Worm (Caenorhabditis elegans) whole organism, mixed stage, embryonic: ENCODE results near the gene T25E4.2.
A peak's percentile ranks its signal among the peaks of the same experiment; 100 is the strongest.

Experiments
- M03D4.4 ChIP-seq: sonication (generic microtip); optimal IDR thresholded peaks from 2 replicates; lab custom pipeline; 2017; ENCODE audit warnings: mild to moderate bottlenecking, missing genetic modification characterization, missing compliant biosample characterization
- bed-3 ChIP-seq: fragments of 200-800 bp; sonication (Bioruptor generic); optimal IDR thresholded peaks from 3 replicates; lab custom pipeline; 2018; ENCODE audit warnings: mild to moderate bottlenecking, missing genetic modification characterization, moderate library complexity, missing compliant biosample characterization
- blmp-1 ChIP-seq: fragments of 150-350 bp; optimal IDR thresholded peaks from 2 replicates; lab custom pipeline; 2014; ENCODE audit warnings: missing biosample characterization, missing genetic modification characterization
- ceh-39 ChIP-seq: fragments of 150-350 bp; optimal IDR thresholded peaks from 2 replicates; lab custom pipeline; 2014; ENCODE audit warnings: missing biosample characterization, missing genetic modification characterization
- ceh-43 ChIP-seq: fragments of 200-800 bp; sonication (Bioruptor generic); optimal IDR thresholded peaks from 2 replicates; lab custom pipeline; 2018; ENCODE audit warnings: mild to moderate bottlenecking, missing genetic modification characterization, moderate library complexity, missing compliant biosample characterization
- ces-1 ChIP-seq: fragments of 150-350 bp; optimal IDR thresholded peaks from 2 replicates; lab custom pipeline; 2014; ENCODE audit warnings: missing biosample characterization, missing genetic modification reagents, missing genetic modification characterization
- cnd-1 ChIP-seq: fragments of 200-800 bp; sonication (Bioruptor generic); optimal IDR thresholded peaks from 2 replicates; lab custom pipeline; 2018; ENCODE audit warnings: mild to moderate bottlenecking, missing genetic modification characterization, missing compliant biosample characterization
- drap-1 ChIP-seq: fragments of 200-800 bp; sonication (Bioruptor generic); optimal IDR thresholded peaks from 3 replicates; lab custom pipeline; 2018; ENCODE audit warnings: mild to moderate bottlenecking, missing genetic modification characterization, missing compliant biosample characterization
- elt-3 ChIP-seq: fragments of 150-350 bp; optimal IDR thresholded peaks from 2 replicates; lab custom pipeline; 2014; ENCODE audit warnings: missing biosample characterization, missing genetic modification characterization
- ham-2 ChIP-seq: fragments of 200-800 bp; sonication (Bioruptor generic); optimal IDR thresholded peaks from 2 replicates; lab custom pipeline; 2018; ENCODE audit warnings: mild to moderate bottlenecking, missing genetic modification characterization, missing compliant biosample characterization
- hlh-1 ChIP-seq: fragments of 150-350 bp; optimal IDR thresholded peaks from 2 replicates; lab custom pipeline; 2014; ENCODE audit warnings: missing biosample characterization, missing genetic modification reagents, missing genetic modification characterization
- lin-13 ChIP-seq: fragments of 150-350 bp; optimal IDR thresholded peaks from 2 replicates; lab custom pipeline; 2014; ENCODE audit warnings: missing biosample characterization, missing genetic modification characterization
- lin-32 ChIP-seq: fragments of 200-800 bp; sonication (Bioruptor generic); optimal IDR thresholded peaks from 2 replicates; lab custom pipeline; 2018; ENCODE audit warnings: mild to moderate bottlenecking, missing genetic modification characterization, missing compliant biosample characterization
- lsy-2 ChIP-seq: fragments of 150-350 bp; optimal IDR thresholded peaks from 2 replicates; lab custom pipeline; 2014; ENCODE audit warnings: missing biosample characterization, missing genetic modification characterization
- mab-5 ChIP-seq: fragments of 150-350 bp; optimal IDR thresholded peaks from 2 replicates; lab custom pipeline; 2014; ENCODE audit warnings: missing biosample characterization, missing genetic modification characterization
- mep-1 ChIP-seq: fragments of 150-350 bp; optimal IDR thresholded peaks from 2 replicates; lab custom pipeline; 2017; ENCODE audit warnings: missing biosample characterization, missing genetic modification reagents, missing genetic modification characterization, inconsistent platforms
- mls-2 ChIP-seq: sonication (generic microtip); optimal IDR thresholded peaks from 2 replicates; lab custom pipeline; 2016; ENCODE audit warnings: mild to moderate bottlenecking, missing genetic modification characterization, moderate library complexity, missing compliant biosample characterization
- nhr-12 ChIP-seq: fragments of 150-350 bp; optimal IDR thresholded peaks from 2 replicates; lab custom pipeline; 2014; ENCODE audit warnings: missing biosample characterization, missing genetic modification characterization
- nhr-2 ChIP-seq: fragments of 150-350 bp; optimal IDR thresholded peaks from 2 replicates; lab custom pipeline; 2014; ENCODE audit warnings: missing biosample characterization, missing genetic modification characterization
- nhr-237 ChIP-seq: fragments of 150-350 bp; optimal IDR thresholded peaks from 2 replicates; lab custom pipeline; 2014; ENCODE audit warnings: missing biosample characterization, missing genetic modification characterization
- nhr-28 ChIP-seq: fragments of 150-350 bp; optimal IDR thresholded peaks from 2 replicates; lab custom pipeline; 2014; ENCODE audit warnings: missing biosample characterization, missing genetic modification characterization
- pha-4 ChIP-seq: fragments of 150-350 bp; optimal IDR thresholded peaks from 2 replicates; lab custom pipeline; 2018; ENCODE audit warnings: missing biosample characterization, missing genetic modification reagents, missing genetic modification characterization
- sem-2 ChIP-seq: fragments of 200-800 bp; sonication (Bioruptor generic); optimal IDR thresholded peaks from 2 replicates; lab custom pipeline; 2018; ENCODE audit warnings: mild to moderate bottlenecking, missing genetic modification characterization, missing compliant biosample characterization
- snpc-4 ChIP-seq: fragments of 150-350 bp; optimal IDR thresholded peaks from 2 replicates; lab custom pipeline; 2014; ENCODE audit warnings: missing biosample characterization, missing genetic modification characterization
- sptf-1 ChIP-seq: sonication (generic microtip); optimal IDR thresholded peaks from 2 replicates; lab custom pipeline; 2017; ENCODE audit warnings: mild to moderate bottlenecking, missing genetic modification characterization, moderate library complexity, missing compliant biosample characterization
- tbx-8 ChIP-seq: fragments of 200-800 bp; sonication (Bioruptor generic); optimal IDR thresholded peaks from 2 replicates; lab custom pipeline; 2018; ENCODE audit warnings: mild to moderate bottlenecking, missing genetic modification characterization, moderate library complexity, missing compliant biosample characterization
- unc-120 ChIP-seq: sonication (generic microtip); optimal IDR thresholded peaks from 2 replicates; lab custom pipeline; 2017; ENCODE audit warnings: missing genetic modification characterization, missing compliant biosample characterization; ENCODE audit not compliant: poor library complexity, severe bottlenecking
- unc-62 ChIP-seq: fragments of 150-350 bp; optimal IDR thresholded peaks from 2 replicates; lab custom pipeline; 2014; ENCODE audit warnings: missing biosample characterization, missing genetic modification reagents, missing genetic modification characterization
- zip-8 ChIP-seq: fragments of 150-350 bp; optimal IDR thresholded peaks from 2 replicates; lab custom pipeline; 2014; ENCODE audit warnings: missing biosample characterization, missing genetic modification characterization
- ztf-11 ChIP-seq: fragments of 150-350 bp; optimal IDR thresholded peaks from 2 replicates; lab custom pipeline; 2014; ENCODE audit warnings: missing biosample characterization, missing genetic modification characterization

The T25E4.2 gene

ce11 chrII:5604441-5604840, 22.2 kb upstream of the T25E4.2 start:
- no peak for TF ChIP-seq lsy-2 (tag; lab: Kevin White, UChicago)
- no peak for TF ChIP-seq nhr-12 (tag; lab: Kevin White, UChicago)
- TF ChIP-seq sem-2 (GFP tag; lab: Kevin White, UChicago): no peak
- TF ChIP-seq mep-1 (tag; lab: Kevin White, UChicago): no peak
- TF ChIP-seq lin-32: no peak
- TF ChIP-seq ztf-11 (tag; lab: Kevin White, UChicago): no peak
- no peak for TF ChIP-seq blmp-1 (tag; lab: Kevin White, UChicago)
- TF ChIP-seq sptf-1 (tag; lab: Kevin White, UChicago): no peak
- TF ChIP-seq ceh-39 (tag; lab: Kevin White, UChicago): no peak
- TF ChIP-seq elt-3 (tag; lab: Kevin White, UChicago): no peak
- no peak for TF ChIP-seq drap-1 (GFP tag; lab: Kevin White, UChicago)
- no peak for TF ChIP-seq cnd-1 (tag; lab: Kevin White, UChicago)
- TF ChIP-seq hlh-1: no peak
- no peak for TF ChIP-seq snpc-4 (tag; lab: Kevin White, UChicago)
- no peak for TF ChIP-seq zip-8
- TF ChIP-seq unc-120 (tag; lab: Kevin White, UChicago): no peak
- TF ChIP-seq ces-1 (GFP tag; lab: Kevin White, UChicago): no peak
- TF ChIP-seq ceh-43 (GFP tag; lab: Kevin White, UChicago): no peak
- TF ChIP-seq lin-13 (tag; lab: Kevin White, UChicago): no peak
- no peak for TF ChIP-seq tbx-8 (GFP tag; lab: Kevin White, UChicago)

ce11 chrII:5603194-5603593, 21.0 kb upstream of the T25E4.2 start, which contains the start of gene C17G10.6:
Gene C17G10.6 (minus strand): TSS chrII:5603294.
- TF ChIP-seq lin-32 (no peak), ceh-39 (tag; lab: Kevin White, UChicago) (no peak), sptf-1 (tag; lab: Kevin White, UChicago) (no peak), ces-1 (GFP tag; lab: Kevin White, UChicago) (no peak), blmp-1 (tag; lab: Kevin White, UChicago) (no peak), ceh-43 (GFP tag; lab: Kevin White, UChicago) (no peak)

ce11 chrII:5599326-5600044, 17.3 kb upstream of the T25E4.2 start, which contains the start of gene C17G10.10:
Gene C17G10.10 (minus strand): TSS chrII:5599376.
- TF ChIP-seq pha-4 (tag; lab: Kevin White, UChicago): peak; percentile 12
- TF ChIP-seq elt-3 (tag; lab: Kevin White, UChicago): no peak
- TF ChIP-seq M03D4.4 (tag; lab: Kevin White, UChicago): no peak

ce11 chrII:5596247-5596646, 14.0 kb upstream of the T25E4.2 start, which contains the start of gene C17G10.1:
Gene C17G10.1 (plus strand): TSS chrII:5596547.
- TF ChIP-seq drap-1 (GFP tag; lab: Kevin White, UChicago): no peak
- no peak for TF ChIP-seq lsy-2 (tag; lab: Kevin White, UChicago)
- TF ChIP-seq mls-2 (tag; lab: Kevin White, UChicago): no peak
- TF ChIP-seq blmp-1 (tag; lab: Kevin White, UChicago): no peak
- no peak for TF ChIP-seq mab-5 (tag; lab: Kevin White, UChicago)
- TF ChIP-seq elt-3 (tag; lab: Kevin White, UChicago): no peak
- no peak for TF ChIP-seq ham-2 (GFP tag; lab: Kevin White, UChicago)
- TF ChIP-seq lin-32: no peak
- no peak for TF ChIP-seq ces-1 (GFP tag; lab: Kevin White, UChicago)
- TF ChIP-seq nhr-2 (tag; lab: Kevin White, UChicago): no peak
- TF ChIP-seq ztf-11 (tag; lab: Kevin White, UChicago): no peak
- TF ChIP-seq unc-62: no peak
- no peak for TF ChIP-seq cnd-1 (tag; lab: Kevin White, UChicago)
- no peak for TF ChIP-seq bed-3 (GFP tag; lab: Kevin White, UChicago)
- TF ChIP-seq nhr-28 (tag; lab: Kevin White, UChicago): no peak
- TF ChIP-seq tbx-8 (GFP tag; lab: Kevin White, UChicago): no peak
- no peak for TF ChIP-seq hlh-1
- no peak for TF ChIP-seq mep-1 (tag; lab: Kevin White, UChicago)

ce11 chrII:5594210-5594764, 12.1 kb upstream of the T25E4.2 start, which contains the start of gene ttc-4:
Gene ttc-4 (plus strand): TSS chrII:5594714.
- TF ChIP-seq mep-1 (tag; lab: Kevin White, UChicago): peak; percentile 68
- TF ChIP-seq ces-1 (GFP tag; lab: Kevin White, UChicago): peak; percentile 39
- TF ChIP-seq nhr-237 (tag; lab: Kevin White, UChicago): peak; percentile 68
- no peak for TF ChIP-seq sem-2 (GFP tag; lab: Kevin White, UChicago)
- TF ChIP-seq sptf-1 (tag; lab: Kevin White, UChicago): peak; percentile 45
- TF ChIP-seq elt-3 (tag; lab: Kevin White, UChicago): no peak
